Worm (Caenorhabditis elegans) whole organism, L3 larva: ENCODE data around the gene T22F3.10.
"Not testable (repeated sequence)": the region's sequence is repeated elsewhere in the genome, so short reads cannot be mapped to it uniquely, and the experiment has no call there.

Source experiments
- lin-39 ChIP-seq: fragments of 150-350 bp; optimal IDR thresholded peaks from 2 replicates; lab custom pipeline; 2018; ENCODE audit warnings: missing biosample characterization, missing genetic modification reagents, missing genetic modification characterization
- nhr-11 ChIP-seq: fragments of 150-350 bp; optimal IDR thresholded peaks from 2 replicates; lab custom pipeline; 2014; ENCODE audit warnings: missing biosample characterization, missing genetic modification characterization
- nhr-12 ChIP-seq: fragments of 150-350 bp; optimal IDR thresholded peaks from 2 replicates; lab custom pipeline; 2014; ENCODE audit warnings: missing biosample characterization, missing genetic modification characterization
- skn-1 ChIP-seq: fragments of 150-350 bp; optimal IDR thresholded peaks from 2 replicates; lab custom pipeline; 2014; ENCODE audit warnings: missing biosample characterization, missing genetic modification characterization

DNA sequence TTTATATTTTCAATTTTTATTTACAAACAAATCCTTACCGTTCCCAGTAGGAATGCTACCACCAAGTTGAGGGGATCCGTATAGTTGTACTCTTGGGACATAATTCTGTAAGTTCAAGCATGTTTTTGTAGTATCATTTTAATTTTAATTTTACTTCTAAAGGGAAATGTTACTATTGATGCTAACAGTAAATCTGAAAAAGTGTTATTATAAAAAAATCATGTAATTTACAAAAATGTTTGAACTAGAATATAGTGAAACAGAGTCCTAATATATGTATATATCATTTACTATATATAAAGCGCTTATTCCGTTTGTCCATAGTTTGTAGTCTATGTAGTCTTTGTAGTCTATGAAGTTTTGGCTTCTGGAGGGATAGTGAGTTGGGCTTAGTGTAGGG is 9.1 kb upstream of the T22F3.10 start, which contains the start of gene srx-93:
- not testable (repeated sequence) for TF ChIP-seq nhr-11 (tag; lab: Kevin White, UChicago); nhr-12; skn-1 (tag; lab: Kevin White, UChicago); lin-39
